Fruit fly (Drosophila melanogaster) whole organism, prepupa: ENCODE measurements around the gene Idh.

Experiments used
- Blimp-1 ChIP-seq: fragments of 200-800 bp; sonication (Bioruptor generic); optimal IDR thresholded peaks from 3 replicates; lab custom pipeline; 2017; ENCODE audit warnings: missing biosample characterization, missing genetic modification characterization, mild to moderate bottlenecking, moderate library complexity, missing genetic modification reagents
- CG10631 ChIP-seq: fragments of 200-800 bp; sonication (Bioruptor generic); optimal IDR thresholded peaks from 2 replicates; lab custom pipeline; 2016; ENCODE audit warnings: missing biosample characterization, missing genetic modification characterization
- CG11294 ChIP-seq: fragments of 200-800 bp; sonication (Bioruptor generic); IDR thresholded peaks from 2 replicates; pipeline ENCODE4 v1.3.6; 2022; ENCODE audit warnings: missing biosample characterization, missing genetic modification characterization
- CG11762 ChIP-seq: fragments of 200-800 bp; sonication (Bioruptor generic); optimal IDR thresholded peaks from 3 replicates; lab custom pipeline; 2016; ENCODE audit warnings: missing biosample characterization, missing genetic modification characterization; ENCODE audit not compliant: insufficient read depth
- CG11902 ChIP-seq: fragments of 200-800 bp; sonication (Bioruptor generic); optimal IDR thresholded peaks from 3 replicates; lab custom pipeline; 2016; ENCODE audit warnings: missing biosample characterization, missing genetic modification characterization
- CG1621 ChIP-seq: fragments of 200-800 bp; sonication (Bioruptor generic); optimal IDR thresholded peaks from 3 replicates; lab custom pipeline; 2018; ENCODE audit warnings: missing biosample characterization, mild to moderate bottlenecking, missing genetic modification characterization
- CG31627 ChIP-seq: fragments of 200-800 bp; sonication (Bioruptor generic); optimal IDR thresholded peaks from 3 replicates; lab custom pipeline; 2016; ENCODE audit warnings: missing biosample characterization, missing genetic modification characterization
- CG32006 ChIP-seq: fragments of 200-800 bp; sonication (Bioruptor generic); optimal IDR thresholded peaks from 3 replicates; lab custom pipeline; 2017; ENCODE audit warnings: missing biosample characterization, mild to moderate bottlenecking, missing genetic modification characterization
- CG34406 ChIP-seq: fragments of 200-800 bp; sonication (Bioruptor generic); optimal IDR thresholded peaks from 3 replicates; lab custom pipeline; 2016; ENCODE audit warnings: missing biosample characterization, missing genetic modification characterization
- CG3919 ChIP-seq: fragments of 200-800 bp; sonication (Bioruptor generic); optimal IDR thresholded peaks from 3 replicates; lab custom pipeline; 2016; ENCODE audit warnings: missing biosample characterization, missing genetic modification characterization
- CG6163 ChIP-seq: fragments of 200-800 bp; sonication (Bioruptor generic); IDR thresholded peaks from 3 replicates; pipeline ENCODE4 v1.3.6; 2022; ENCODE audit warnings: missing biosample characterization, missing genetic modification characterization
- CG6808 ChIP-seq: fragments of 200-800 bp; sonication (Bioruptor generic); optimal IDR thresholded peaks from 3 replicates; lab custom pipeline; 2017; ENCODE audit warnings: missing biosample characterization, missing genetic modification characterization, mild to moderate bottlenecking, moderate library complexity, missing genetic modification reagents
- CG8119 ChIP-seq: fragments of 200-800 bp; sonication (Bioruptor generic); IDR thresholded peaks from 3 replicates; pipeline ENCODE4 v1.3.6; 2022; ENCODE audit warnings: missing biosample characterization, missing genetic modification characterization
- CG8319 ChIP-seq: fragments of 200-800 bp; sonication (Bioruptor generic); optimal IDR thresholded peaks from 3 replicates; lab custom pipeline; 2016; ENCODE audit warnings: missing biosample characterization, missing genetic modification characterization
- CG9139 ChIP-seq: fragments of 200-800 bp; sonication (Bioruptor generic); optimal IDR thresholded peaks from 3 replicates; lab custom pipeline; 2017; ENCODE audit warnings: missing biosample characterization, mild to moderate bottlenecking, missing genetic modification characterization
- Eip75B ChIP-seq: fragments of 200-800 bp; sonication (Bioruptor generic); optimal IDR thresholded peaks from 3 replicates; lab custom pipeline; 2016; ENCODE audit warnings: missing biosample characterization, missing genetic modification characterization
- Eip78C ChIP-seq: fragments of 200-800 bp; sonication (Bioruptor generic); peaks from one replicate; lab custom pipeline; 2016; ENCODE audit warnings: missing biosample characterization, missing genetic modification characterization
- Eip93F ChIP-seq: fragments of 200-800 bp; sonication (Bioruptor generic); optimal IDR thresholded peaks from 2 replicates; lab custom pipeline; 2016; ENCODE audit warnings: missing biosample characterization, mild to moderate bottlenecking, missing genetic modification characterization
- Ets21C ChIP-seq: fragments of 200-800 bp; sonication (Bioruptor generic); optimal IDR thresholded peaks from 3 replicates; lab custom pipeline; 2016; ENCODE audit warnings: missing biosample characterization, missing genetic modification characterization
- Hr38 ChIP-seq: sonication (Bioruptor generic); optimal IDR thresholded peaks from 2 replicates; lab custom pipeline; 2016; ENCODE audit warnings: missing biosample characterization, missing genetic modification characterization
- Hr4 ChIP-seq: fragments of 200-800 bp; sonication (Bioruptor generic); optimal IDR thresholded peaks from 3 replicates; lab custom pipeline; 2016; ENCODE audit warnings: missing biosample characterization, missing genetic modification characterization
- Lpt ChIP-seq: fragments of 200-800 bp; sonication (Bioruptor generic); optimal IDR thresholded peaks from 3 replicates; lab custom pipeline; 2016; ENCODE audit warnings: missing biosample characterization, missing genetic modification characterization
- Met ChIP-seq: fragments of 200-800 bp; sonication (Bioruptor generic); optimal IDR thresholded peaks from 3 replicates; lab custom pipeline; 2016; ENCODE audit warnings: missing biosample characterization, missing genetic modification characterization
- Sox102F ChIP-seq: fragments of 200-800 bp; sonication (Bioruptor generic); optimal IDR thresholded peaks from 2 replicates; lab custom pipeline; 2016; ENCODE audit warnings: missing biosample characterization, mild to moderate bottlenecking, missing genetic modification characterization
- Sox14 ChIP-seq: fragments of 200-800 bp; sonication (Bioruptor generic); optimal IDR thresholded peaks from 3 replicates; lab custom pipeline; 2016; ENCODE audit warnings: missing biosample characterization, missing genetic modification characterization
- Sox15 ChIP-seq: fragments of 200-800 bp; sonication (Bioruptor generic); optimal IDR thresholded peaks from 3 replicates; lab custom pipeline; 2016; ENCODE audit warnings: missing biosample characterization, missing genetic modification characterization
- achi ChIP-seq: fragments of 200-800 bp; sonication (Bioruptor generic); optimal IDR thresholded peaks from 3 replicates; lab custom pipeline; 2016; ENCODE audit warnings: missing biosample characterization, missing genetic modification characterization
- dac ChIP-seq: fragments of 200-800 bp; sonication (Bioruptor generic); optimal IDR thresholded peaks from 2 replicates; lab custom pipeline; 2017; ENCODE audit warnings: missing biosample characterization, mild to moderate bottlenecking, missing genetic modification characterization
- dsx ChIP-seq: fragments of 200-800 bp; optimal IDR thresholded peaks from 3 replicates; lab custom pipeline; 2019; ENCODE audit warnings: missing biosample characterization, mild to moderate bottlenecking, missing genetic modification characterization, moderate library complexity; ENCODE audit not compliant: poor library complexity, severe bottlenecking
- eg ChIP-seq: fragments of 200-800 bp; sonication (Bioruptor generic); IDR thresholded peaks from 3 replicates; pipeline ENCODE4 v1.3.6; 2022; ENCODE audit warnings: missing biosample characterization, missing genetic modification characterization
- esn ChIP-seq: fragments of 200-800 bp; sonication (Bioruptor generic); optimal IDR thresholded peaks from 2 replicates; lab custom pipeline; 2016; ENCODE audit warnings: missing biosample characterization, mild to moderate bottlenecking, missing genetic modification characterization, moderate library complexity
- lz ChIP-seq: fragments of 200-800 bp; sonication (Bioruptor generic); optimal IDR thresholded peaks from 3 replicates; lab custom pipeline; 2016; ENCODE audit warnings: missing biosample characterization, missing genetic modification characterization
- ss ChIP-seq, 2 experiments: fragments of 200-800 bp; sonication (Bioruptor generic); optimal IDR thresholded peaks; 2 replicates in 1 of 2; 3 replicates in 1 of 2; lab custom pipeline; 2017 to 2018; ENCODE audit warnings: mild to moderate bottlenecking in 2 of 2, missing biosample characterization in 2 of 2, missing genetic modification characterization in 2 of 2, moderate library complexity in 1 of 2
- svp ChIP-seq: fragments of 200-800 bp; sonication (Bioruptor generic); peaks from one replicate; lab custom pipeline; 2016; ENCODE audit warnings: missing biosample characterization, missing genetic modification characterization
- vri ChIP-seq: fragments of 200-800 bp; sonication (Bioruptor generic); optimal IDR thresholded peaks from 3 replicates; lab custom pipeline; 2016; ENCODE audit warnings: missing biosample characterization, mild to moderate bottlenecking, missing genetic modification characterization

Idh gene

DNA sequence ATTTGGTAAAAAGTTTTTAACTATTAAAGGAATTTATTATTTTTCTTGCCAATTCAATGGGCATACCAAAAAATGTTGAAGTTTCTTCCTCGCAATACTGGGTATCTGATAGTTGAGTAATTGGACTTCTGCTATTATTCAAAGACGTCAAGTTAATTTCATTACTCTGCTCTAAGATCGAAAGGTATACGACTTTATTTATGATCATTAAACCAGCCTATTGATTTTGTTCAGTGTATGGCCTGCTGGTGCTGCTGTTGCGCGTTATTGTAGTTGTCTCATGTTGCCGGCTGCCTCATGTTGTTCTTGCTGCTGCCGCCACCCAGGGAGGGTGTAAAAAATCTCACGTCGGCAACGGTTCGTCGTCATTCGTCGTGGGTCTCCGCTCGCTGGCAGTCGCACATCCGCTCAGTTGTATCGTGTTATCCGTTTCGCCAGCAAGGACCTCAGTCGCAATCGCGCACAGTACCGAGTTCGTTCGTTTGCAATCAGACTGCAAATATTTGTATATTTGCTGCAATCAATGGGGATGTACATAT lies 35.0 kb upstream of the Idh start, which contains the start of gene CG7120 (continued):
- no peak for TF ChIP-seq Sox102F
- TF ChIP-seq Sox15 (GFP tag; lab: Kevin White, UChicago) = no peak
- peak; percentile 12 for TF ChIP-seq lz
- no peak for TF ChIP-seq achi (GFP tag; lab: Kevin White, UChicago)
- TF ChIP-seq CG6163 (GFP tag; lab: Robert Waterston, UW) = peak; percentile 52; the same call in 1 of the 3 replicates
- no peak for TF ChIP-seq CG11294 (GFP tag; lab: Robert Waterston, UW)
- TF ChIP-seq Eip93F (GFP tag; lab: Kevin White, UChicago) = peak; percentile 23
- no peak for TF ChIP-seq CG10631 (GFP tag; lab: Kevin White, UChicago)

DNA sequence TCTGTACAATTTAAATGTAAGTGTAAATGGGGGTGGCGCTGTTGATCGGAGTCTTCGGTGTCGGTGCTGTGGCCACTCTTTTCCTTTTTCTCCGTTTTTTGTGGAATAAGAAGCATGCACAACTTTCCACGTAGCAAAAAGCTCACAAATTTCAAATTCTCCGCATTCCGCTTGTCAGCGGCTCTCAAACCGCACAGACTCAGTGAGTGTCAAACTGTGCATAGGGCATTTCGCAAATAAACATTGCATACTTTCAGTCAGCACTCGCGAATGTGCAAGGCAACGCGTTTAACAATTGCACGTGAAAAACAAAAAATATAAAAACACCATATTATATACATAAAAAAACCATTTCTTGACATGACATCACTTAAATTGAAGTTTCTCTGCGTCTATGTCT lies 34.2 kb upstream of the Idh start:
- TF ChIP-seq dac = no peak
- TF ChIP-seq Eip78C (GFP tag; lab: Kevin White, UChicago) = peak; percentile 33

DNA sequence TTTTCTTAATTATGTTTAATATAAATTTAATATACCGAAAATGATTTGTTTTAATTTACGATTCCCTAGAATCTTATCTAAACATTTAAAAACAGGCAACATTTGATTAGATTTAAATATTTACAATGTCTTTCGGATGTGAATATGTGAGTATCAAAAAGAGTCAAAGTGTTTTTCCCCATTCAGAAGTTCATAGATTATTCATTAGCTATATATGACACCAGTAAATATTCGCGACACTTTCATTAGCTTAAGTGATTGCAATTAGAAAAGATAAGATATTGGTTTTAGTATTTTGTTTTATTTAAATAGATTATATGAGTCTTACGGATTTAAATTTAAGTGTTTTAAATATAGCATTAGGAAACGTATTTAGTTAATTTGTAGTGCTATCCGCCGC lies 33.4 kb upstream of the Idh start:
- TF ChIP-seq CG8319 (no peak), CG9139 (GFP tag; lab: Kevin White, UChicago) (no peak), Hr4 (no peak), Ets21C (no peak), CG8119 (GFP tag; lab: Robert Waterston, UW) (no peak), CG11294 (GFP tag; lab: Robert Waterston, UW) (no peak), Eip78C (GFP tag; lab: Kevin White, UChicago) (no peak), esn (GFP tag; lab: Kevin White, UChicago) (no peak), Met (GFP tag; lab: Kevin White, UChicago) (no peak), CG3919 (no peak), vri (GFP tag; lab: Kevin White, UChicago) (no peak), CG6808 (GFP tag; lab: Kevin White, UChicago) (no peak), CG1621 (tag; lab: Kevin White, UChicago) (no peak), CG11902 (GFP tag; lab: Kevin White, UChicago) (no peak)
- TF ChIP-seq, all 60 proteins: peak for 0

DNA sequence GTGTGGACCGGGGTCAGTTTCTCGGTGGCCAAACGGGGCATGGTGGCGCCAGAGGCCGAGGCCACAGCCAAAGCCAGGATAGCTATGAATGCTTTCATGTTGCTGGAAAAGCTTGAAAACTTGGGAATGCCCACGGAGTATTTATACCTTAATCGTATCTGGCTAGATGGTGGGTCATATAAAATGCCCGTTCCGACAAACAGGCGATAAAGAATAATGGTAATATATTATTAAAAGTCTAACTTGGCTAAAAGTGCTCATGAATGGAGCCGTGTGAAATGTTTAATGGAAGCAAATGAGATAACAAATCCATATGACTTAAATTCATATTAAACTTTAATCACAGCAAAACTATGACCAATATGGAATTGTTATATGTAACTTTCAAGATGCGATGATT lies 32.8 kb upstream of the Idh start, which contains the start of gene Jon66Cii:
Gene Jon66Cii (minus strand): TSS at position 101 of the 400 bp plus-strand sequence.
- no peak for TF ChIP-seq Blimp-1 (GFP tag; lab: Kevin White, UChicago)
- TF ChIP-seq ss (GFP tag; optimal IDR thresholded peaks at IDR 0.05; lab: Kevin White, UChicago) = no peak
- TF ChIP-seq CG11902 (GFP tag; lab: Kevin White, UChicago) = no peak
- no peak for TF ChIP-seq CG11762 (GFP tag; lab: Kevin White, UChicago)
- TF ChIP-seq CG34406 (GFP tag; lab: Kevin White, UChicago) = no peak
- TF ChIP-seq CG31627 (GFP tag; lab: Kevin White, UChicago) = no peak

DNA sequence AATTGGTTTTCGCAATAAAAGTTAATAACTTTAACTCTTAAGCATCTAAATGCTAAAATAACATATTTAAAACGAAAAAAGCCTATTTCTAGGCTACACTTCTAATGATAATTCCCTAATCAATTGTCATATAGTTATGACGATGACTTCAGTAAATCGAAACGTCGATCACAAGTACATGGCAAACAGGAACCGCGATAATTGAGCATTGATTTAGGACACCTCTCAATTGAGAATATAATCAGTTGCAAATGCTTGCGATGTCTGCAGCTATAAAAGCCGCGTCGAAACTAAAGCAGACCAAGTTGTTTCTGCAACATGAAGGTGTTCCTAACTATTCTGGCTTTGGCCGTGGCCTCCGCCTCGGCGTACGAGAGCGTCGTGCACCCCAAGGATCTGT lies 30.5 kb upstream of the Idh start, which contains the start of gene Jon66Ci:
Gene Jon66Ci (plus strand): TSS at position 301 of the 400 bp plus-strand sequence.
- TF ChIP-seq svp (GFP tag; lab: Kevin White, UChicago) = no peak
- no peak for TF ChIP-seq Blimp-1 (GFP tag; lab: Kevin White, UChicago)
- no peak for TF ChIP-seq Eip75B (GFP tag; lab: Kevin White, UChicago)
- no peak for TF ChIP-seq Eip78C (GFP tag; lab: Kevin White, UChicago)
- no peak for TF ChIP-seq dsx
- TF ChIP-seq Hr38 (GFP tag; lab: Kevin White, UChicago) = no peak
- no peak for TF ChIP-seq eg (GFP tag; lab: Robert Waterston, UW)
- no peak for TF ChIP-seq dac
- no peak for TF ChIP-seq Lpt (GFP tag; lab: Kevin White, UChicago)
- TF ChIP-seq ss (GFP tag; optimal IDR thresholded peaks at IDR 0.05; lab: Kevin White, UChicago) = no peak
- no peak for TF ChIP-seq Sox14
- TF ChIP-seq CG32006 (GFP tag; lab: Kevin White, UChicago) = no peak
- no peak for TF ChIP-seq achi (GFP tag; lab: Kevin White, UChicago)
- TF ChIP-seq lz = no peak
